Worm (Caenorhabditis elegans): Measurements from ENCODE around the gene clec-134.

DNA sequence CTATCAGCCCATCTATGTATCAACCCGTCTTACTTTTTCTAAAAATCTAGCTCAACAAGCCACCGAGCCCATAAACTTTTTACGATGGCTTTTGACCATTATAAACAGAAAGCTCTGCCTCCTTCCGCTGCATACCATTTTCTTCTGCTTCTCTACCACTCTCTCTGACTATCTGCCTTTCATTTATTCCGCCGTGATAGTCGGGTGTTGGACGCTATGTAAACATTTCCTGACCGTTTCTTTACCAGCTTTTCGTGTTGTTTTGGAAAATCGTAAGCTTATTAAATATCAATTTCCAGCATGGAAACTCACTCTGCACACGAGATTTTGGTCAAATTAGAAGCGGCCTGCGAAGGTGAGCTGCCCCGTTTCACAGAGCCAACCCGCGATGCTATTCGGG is 37.6 kb downstream of the clec-134 start, which contains the start of gene F40E12.1:
- TF ChIP-seq flt-1 (GFP tag; IDR thresholded peaks at IDR 0.05) = no peak
- TF ChIP-seq ztf-29 (GFP tag; IDR thresholded peaks at IDR 0.05) = no peak
- TF ChIP-seq tab-1 (GFP tag; IDR thresholded peaks at IDR 0.05) = no peak
- TF ChIP-seq ztf-23 (GFP tag; IDR thresholded peaks at IDR 0.05) = no peak
- TF ChIP-seq med-1 (GFP tag; optimal IDR thresholded peaks at IDR 0.05; ENCODE audit: insufficient read depth) = no peak
- no peak for TF ChIP-seq ref-1 (GFP tag; conservative IDR thresholded peaks at IDR 0.05)
- TF ChIP-seq T22C8.4 (GFP tag; IDR thresholded peaks at IDR 0.05) = no peak
- TF ChIP-seq klf-2 (GFP tag; conservative IDR thresholded peaks at IDR 0.05) = no peak

Measured in whole organism, midembryonic.